Worm (Caenorhabditis elegans) whole organism, L2 larva: ENCODE measurements around the gene txt-18.

ENCODE experiments used
- aly-2 ChIP-seq: fragments of 150-350 bp; optimal IDR thresholded peaks from 2 replicates; lab custom pipeline; 2014; ENCODE audit warnings: missing biosample characterization, missing genetic modification characterization
- ama-1 ChIP-seq: fragments of 150-350 bp; optimal IDR thresholded peaks from 2 replicates; lab custom pipeline; 2018; ENCODE audit warnings: inconsistent platforms
- ceh-16 ChIP-seq: fragments of 150-350 bp; optimal IDR thresholded peaks from 2 replicates; lab custom pipeline; 2014; ENCODE audit warnings: missing biosample characterization, missing genetic modification characterization
- fos-1 ChIP-seq: fragments of 150-350 bp; optimal IDR thresholded peaks from 2 replicates; lab custom pipeline; 2014; ENCODE audit warnings: missing biosample characterization, missing genetic modification characterization
- gmeb-1 ChIP-seq: fragments of 150-350 bp; optimal IDR thresholded peaks from 2 replicates; lab custom pipeline; 2014; ENCODE audit warnings: missing biosample characterization, missing genetic modification characterization
- lsy-2 ChIP-seq, 2 experiments: fragments of 150-350 bp in 1 of 2; sonication (generic microtip) in 1 of 2; optimal IDR thresholded peaks; 2 replicates each; lab custom pipeline; 2014 to 2017; ENCODE audit warnings: missing biosample characterization in 2 of 2, missing genetic modification characterization in 2 of 2
- nhr-23 ChIP-seq: fragments of 150-350 bp; optimal IDR thresholded peaks from 2 replicates; lab custom pipeline; 2014; ENCODE audit warnings: missing biosample characterization, missing genetic modification reagents, missing genetic modification characterization
- skn-1 ChIP-seq: sonication (generic microtip); optimal IDR thresholded peaks from 2 replicates; lab custom pipeline; 2017; ENCODE audit warnings: missing biosample characterization, missing genetic modification characterization
- unc-62 ChIP-seq: fragments of 150-350 bp; optimal IDR thresholded peaks from 2 replicates; lab custom pipeline; 2014; ENCODE audit warnings: missing biosample characterization, missing genetic modification reagents, missing genetic modification characterization
- zag-1 ChIP-seq: fragments of 150-350 bp; optimal IDR thresholded peaks from 2 replicates; lab custom pipeline; 2014; ENCODE audit warnings: missing biosample characterization, missing genetic modification characterization

DNA sequence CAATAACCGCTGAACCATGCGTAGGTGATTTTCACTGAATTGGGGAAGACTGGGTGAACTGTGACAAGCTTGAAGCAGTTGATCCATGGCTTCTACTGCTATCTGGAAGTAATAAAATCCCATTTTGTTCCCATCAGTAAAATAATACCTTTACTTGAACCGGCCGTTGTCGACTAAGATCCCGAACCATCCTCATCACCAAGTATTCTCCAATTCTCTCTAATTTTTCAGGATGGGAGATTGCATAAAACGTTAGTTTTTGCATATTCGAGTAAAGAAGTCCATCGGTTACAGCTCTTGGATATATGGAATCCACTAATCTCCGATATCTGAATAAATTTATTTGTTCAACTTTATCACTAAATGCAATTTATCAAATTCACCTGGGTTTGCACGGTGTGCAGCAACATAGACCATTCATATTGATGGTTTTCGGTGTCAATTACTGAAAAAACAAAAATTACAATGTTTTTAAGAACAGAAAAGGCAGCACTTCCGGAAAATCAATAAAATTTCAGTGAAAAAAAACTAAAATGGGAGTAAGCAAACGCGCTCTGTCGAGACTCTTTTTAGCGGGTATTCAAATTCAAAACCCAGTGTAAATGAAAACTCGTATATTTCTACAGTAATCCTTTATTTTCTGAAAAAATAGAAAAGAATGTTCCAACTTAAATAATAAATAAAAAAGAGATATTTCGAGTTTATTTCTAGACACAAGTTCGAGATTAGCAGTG lies 23.1 kb upstream of the txt-18 start, which contains the start of gene efr-3:
- TF ChIP-seq skn-1 (tag; lab: Kevin White, UChicago) (no peak), nhr-23 (tag; lab: Kevin White, UChicago) (no peak), aly-2 (tag; lab: Kevin White, UChicago) (no peak), gmeb-1 (tag; lab: Kevin White, UChicago) (peak; percentile 92), ama-1 (no peak), fos-1 (tag; lab: Kevin White, UChicago) (no peak), unc-62 (GFP tag; lab: Kevin White, UChicago) (no peak), ceh-16 (tag; lab: Kevin White, UChicago) (no peak), zag-1 (no peak), lsy-2 (tag; optimal IDR thresholded peaks at IDR 0.05; lab: Kevin White, UChicago) (peak; percentile 58 to 79)
